Fruit fly (Drosophila melanogaster) Kc167 (cell line): ENCODE data around the gene CG45072.

ENCODE experiments used
- Myc ChIP-seq: fragments of >200 bp; optimal IDR thresholded peaks from 2 replicates; lab custom pipeline; 2017; ENCODE audit warnings: missing external identifiers
- h ChIP-seq: fragments of >200 bp; optimal IDR thresholded peaks from 3 replicates; lab custom pipeline; 2018; ENCODE audit warnings: missing external identifiers
- psq ChIP-seq: fragments of >200 bp; optimal IDR thresholded peaks from 2 replicates; lab custom pipeline; 2017; ENCODE audit warnings: missing external identifiers
- ttk ChIP-seq: sonication (Bioruptor generic); optimal IDR thresholded peaks from 2 replicates; lab custom pipeline; 2017; ENCODE audit warnings: missing external identifiers

DNA sequence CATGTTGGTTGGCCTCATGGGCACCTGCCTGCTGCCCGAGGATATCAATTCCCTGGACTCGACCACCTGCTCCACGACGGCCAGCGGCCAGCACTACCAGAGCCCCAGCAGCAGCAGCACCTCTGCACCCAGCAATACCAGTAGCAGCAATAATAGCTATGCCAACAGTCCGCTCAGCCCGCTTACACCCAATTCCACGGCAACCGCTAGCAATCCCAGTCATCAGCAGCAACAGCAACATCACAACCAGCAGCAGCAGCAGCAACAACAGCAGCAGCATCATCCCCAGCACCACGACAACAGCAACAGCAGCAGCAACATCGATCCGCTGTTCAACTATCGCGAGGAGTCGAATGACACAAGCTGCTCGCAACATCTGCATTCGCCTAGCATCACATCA is 13.7 kb downstream of the CG45072 start:
- TF ChIP-seq h (lab: Kevin White, UChicago): no peak
- TF ChIP-seq psq (lab: Kevin White, UChicago): no peak
- no peak for TF ChIP-seq ttk
- no peak for TF ChIP-seq Myc (lab: Kevin White, UChicago)
